Worm (Caenorhabditis elegans): ENCODE measurements around the gene C17F4.7.

ce11 chrII:3270598-3270997, 24.8 kb upstream of the C17F4.7 start:
- TF ChIP-seq nhr-21 (tag; optimal IDR thresholded peaks at IDR 0.05) (no peak), ztf-4 (tag; optimal IDR thresholded peaks at IDR 0.05) (no peak), nhr-77 (tag; optimal IDR thresholded peaks at IDR 0.05) (no peak)
